Worm (Caenorhabditis elegans) whole organism, young adult: ENCODE measurements around the gene F14H8.5.
A peak's percentile ranks its signal among the peaks of the same experiment; 100 is the strongest.

Experiments
- B0336.3 ChIP-seq: fragments of 200-800 bp; sonication (Bioruptor generic); IDR thresholded peaks from 2 replicates; pipeline ENCODE4 v1.3.6; 2022; ENCODE audit warnings: missing genetic modification characterization, missing compliant biosample characterization
- F22D6.2 ChIP-seq: sonication (generic microtip); optimal IDR thresholded peaks from 2 replicates; lab custom pipeline; 2016; ENCODE audit warnings: mild to moderate bottlenecking, missing genetic modification characterization, missing compliant biosample characterization
- F39B2.1 ChIP-seq: fragments of 200-800 bp; sonication (Bioruptor generic); IDR thresholded peaks from 2 replicates; pipeline ENCODE4 v1.3.6; 2022; ENCODE audit warnings: missing genetic modification reagents, missing genetic modification characterization, missing compliant biosample characterization
- F57A8.1 ChIP-seq: fragments of 200-800 bp; sonication (Bioruptor generic); optimal IDR thresholded peaks from 2 replicates; lab custom pipeline; 2018; ENCODE audit warnings: mild to moderate bottlenecking, missing genetic modification characterization, moderate library complexity, missing compliant biosample characterization
- F57C9.4 ChIP-seq: sonication (generic microtip); optimal IDR thresholded peaks from 2 replicates; lab custom pipeline; 2017; ENCODE audit warnings: mild to moderate bottlenecking, missing genetic modification characterization, missing compliant biosample characterization
- T07F8.4 ChIP-seq: sonication (generic microtip); optimal IDR thresholded peaks from 2 replicates; lab custom pipeline; 2016; ENCODE audit warnings: mild to moderate bottlenecking, missing genetic modification characterization, moderate library complexity, missing compliant biosample characterization
- Y95B8A.8 ChIP-seq: fragments of 200-800 bp; sonication (Bioruptor generic); IDR thresholded peaks from 2 replicates; pipeline ENCODE4 v1.3.6; 2022; ENCODE audit warnings: missing genetic modification reagents, missing genetic modification characterization, missing compliant biosample characterization
- akir-1 ChIP-seq: fragments of 200-800 bp; sonication (Bioruptor generic); optimal IDR thresholded peaks from 2 replicates; lab custom pipeline; 2018; ENCODE audit warnings: mild to moderate bottlenecking, missing genetic modification characterization, moderate library complexity, missing compliant biosample characterization
- atf-7 ChIP-seq: sonication (generic microtip); optimal IDR thresholded peaks from 2 replicates; lab custom pipeline; 2017; ENCODE audit warnings: mild to moderate bottlenecking, missing genetic modification characterization, missing compliant biosample characterization
- athp-1 ChIP-seq: sonication (generic microtip); optimal IDR thresholded peaks from 2 replicates; lab custom pipeline; 2017; ENCODE audit warnings: mild to moderate bottlenecking, missing genetic modification characterization, missing compliant biosample characterization
- attf-3 ChIP-seq: fragments of 200-800 bp; sonication (Bioruptor generic); conservative IDR thresholded peaks from 2 replicates; pipeline ENCODE4 v1.3.6; 2022; ENCODE audit warnings: missing genetic modification reagents, missing genetic modification characterization, missing compliant biosample characterization
- bed-2 ChIP-seq: fragments of 200-800 bp; sonication (Bioruptor generic); IDR thresholded peaks from 2 replicates; pipeline ENCODE4 v1.3.6; 2022; ENCODE audit warnings: missing genetic modification reagents, missing genetic modification characterization, missing compliant biosample characterization
- ccch-3 ChIP-seq: fragments of 200-800 bp; sonication (Bioruptor generic); optimal IDR thresholded peaks from 2 replicates; lab custom pipeline; 2018; ENCODE audit warnings: mild to moderate bottlenecking, missing genetic modification characterization, missing compliant biosample characterization
- cebp-1 ChIP-seq, 2 experiments: fragments of 200-800 bp in 1 of 2; sonication (Bioruptor generic) in 1 of 2; sonication (generic microtip) in 1 of 2; IDR thresholded peaks in 1 of 2; optimal IDR thresholded peaks in 1 of 2; 2 replicates each; pipeline versions ENCODE4 v1.3.6 to Lab custom; 2017 to 2022; ENCODE audit warnings: missing compliant biosample characterization in 2 of 2, missing genetic modification characterization in 2 of 2, mild to moderate bottlenecking in 1 of 2, missing genetic modification reagents in 1 of 2, moderate library complexity in 1 of 2
- ceh-27 ChIP-seq: fragments of 200-800 bp; sonication (Bioruptor generic); optimal IDR thresholded peaks from 2 replicates; lab custom pipeline; 2018; ENCODE audit warnings: mild to moderate bottlenecking, missing genetic modification characterization, moderate library complexity, missing compliant biosample characterization
- ceh-40 ChIP-seq: fragments of 200-800 bp; sonication (Bioruptor generic); IDR thresholded peaks from 2 replicates; pipeline ENCODE4 v1.3.6; 2022; ENCODE audit warnings: missing genetic modification characterization, missing compliant biosample characterization
- ceh-91 ChIP-seq: fragments of 200-800 bp; sonication (Bioruptor generic); IDR thresholded peaks from 2 replicates; pipeline ENCODE4 v1.3.6; 2022; ENCODE audit warnings: missing genetic modification reagents, missing genetic modification characterization, missing compliant biosample characterization
- efl-1 ChIP-seq: fragments of 150-350 bp; optimal IDR thresholded peaks from 2 replicates; lab custom pipeline; 2014; ENCODE audit warnings: missing biosample characterization, missing genetic modification reagents, missing genetic modification characterization
- egl-18 ChIP-seq: fragments of 200-800 bp; sonication (Bioruptor generic); IDR thresholded peaks from 2 replicates; pipeline ENCODE4 v1.3.6; 2022; ENCODE audit warnings: missing genetic modification reagents, missing genetic modification characterization, missing compliant biosample characterization
- egrh-3 ChIP-seq: fragments of 200-800 bp; sonication (Bioruptor generic); IDR thresholded peaks from 2 replicates; pipeline ENCODE4 v1.3.6; 2022; ENCODE audit warnings: missing genetic modification reagents, missing genetic modification characterization, missing compliant biosample characterization
- fkh-3 ChIP-seq: sonication (generic microtip); optimal IDR thresholded peaks from 2 replicates; lab custom pipeline; 2016; ENCODE audit warnings: mild to moderate bottlenecking, missing genetic modification characterization, missing compliant biosample characterization
- hsf-1 ChIP-seq: fragments of 200-800 bp; sonication (Bioruptor generic); IDR thresholded peaks from 2 replicates; pipeline ENCODE4 v1.3.6; 2022; ENCODE audit warnings: missing genetic modification reagents, missing genetic modification characterization, missing compliant biosample characterization
- let-607 ChIP-seq, 2 experiments: fragments of 200-800 bp in 1 of 2; sonication (Bioruptor generic) in 1 of 2; sonication (generic microtip) in 1 of 2; optimal IDR thresholded peaks; 2 replicates each; lab custom pipeline; 2016 to 2018; ENCODE audit warnings: mild to moderate bottlenecking in 2 of 2, missing compliant biosample characterization in 2 of 2, missing genetic modification characterization in 2 of 2, moderate library complexity in 2 of 2, missing genotype in 1 of 2
- lin-26 ChIP-seq: fragments of 200-800 bp; sonication (Bioruptor generic); IDR thresholded peaks from 2 replicates; pipeline ENCODE4 v1.3.6; 2022; ENCODE audit warnings: missing genetic modification reagents, missing genetic modification characterization, missing compliant biosample characterization
- lin-35 ChIP-seq, 3 experiments: fragments of 150-350 bp in 2 of 3; sonication (generic microtip) in 1 of 3; optimal IDR thresholded peaks; 2 replicates each; lab custom pipeline; 2014 to 2018; ENCODE audit warnings: missing biosample characterization in 3 of 3, missing genetic modification characterization in 3 of 3, missing genetic modification reagents in 3 of 3
- lin-40 ChIP-seq: sonication (generic microtip); optimal IDR thresholded peaks from 2 replicates; lab custom pipeline; 2016; ENCODE audit warnings: missing genetic modification characterization, mild to moderate bottlenecking, missing compliant biosample characterization, missing genotype, missing genetic modification reagents
- lin-54 ChIP-seq: fragments of 200-800 bp; sonication (Bioruptor generic); optimal IDR thresholded peaks from 2 replicates; lab custom pipeline; 2018; ENCODE audit warnings: mild to moderate bottlenecking, missing genetic modification characterization, missing compliant biosample characterization
- lsl-1 ChIP-seq: fragments of 200-800 bp; sonication (Bioruptor generic); optimal IDR thresholded peaks from 2 replicates; lab custom pipeline; 2018; ENCODE audit warnings: mild to moderate bottlenecking, missing genetic modification characterization, moderate library complexity, missing compliant biosample characterization
- madf-10 ChIP-seq: sonication (generic microtip); optimal IDR thresholded peaks from 2 replicates; lab custom pipeline; 2016; ENCODE audit warnings: mild to moderate bottlenecking, missing genetic modification characterization, missing compliant biosample characterization
- madf-3 ChIP-seq: fragments of 200-800 bp; sonication (Bioruptor generic); IDR thresholded peaks from 2 replicates; pipeline ENCODE4 v1.3.6; 2022; ENCODE audit warnings: missing genetic modification reagents, missing genetic modification characterization, missing compliant biosample characterization
- madf-8 ChIP-seq: fragments of 200-800 bp; sonication (Bioruptor generic); conservative IDR thresholded peaks from 2 replicates; pipeline ENCODE4 v1.3.6; 2022; ENCODE audit warnings: missing genetic modification reagents, missing genetic modification characterization, missing compliant biosample characterization
- mcd-1 ChIP-seq: fragments of 200-800 bp; sonication (Bioruptor generic); IDR thresholded peaks from 2 replicates; pipeline ENCODE4 v1.3.6; 2022; ENCODE audit warnings: missing genetic modification reagents, missing genetic modification characterization, missing compliant biosample characterization
- mel-28 ChIP-seq: sonication (generic microtip); optimal IDR thresholded peaks from 2 replicates; lab custom pipeline; 2016; ENCODE audit warnings: borderline replicate concordance, mild to moderate bottlenecking, missing genetic modification characterization, missing compliant biosample characterization
- mes-4 ChIP-seq: sonication (generic microtip); optimal IDR thresholded peaks from 2 replicates; lab custom pipeline; 2016; ENCODE audit warnings: missing genotype, missing genetic modification characterization, missing compliant biosample characterization
- mxl-1 ChIP-seq: sonication (generic microtip); optimal IDR thresholded peaks from 2 replicates; lab custom pipeline; 2016; ENCODE audit warnings: missing genetic modification characterization, missing compliant biosample characterization
- nhr-179 ChIP-seq: sonication (generic microtip); optimal IDR thresholded peaks from 2 replicates; lab custom pipeline; 2016; ENCODE audit warnings: mild to moderate bottlenecking, missing genetic modification characterization, missing compliant biosample characterization
- nhr-80 ChIP-seq: sonication (generic microtip); optimal IDR thresholded peaks from 2 replicates; lab custom pipeline; 2016; ENCODE audit warnings: missing genetic modification characterization, missing compliant biosample characterization
- pha-4 ChIP-seq: fragments of 150-350 bp; sonication (generic microtip); optimal IDR thresholded peaks from 2 replicates; lab custom pipeline; 2014; ENCODE audit warnings: missing biosample characterization, missing genetic modification reagents, missing genetic modification characterization
- repo-1 ChIP-seq: sonication (generic microtip); optimal IDR thresholded peaks from 2 replicates; lab custom pipeline; 2017; ENCODE audit warnings: mild to moderate bottlenecking, missing genetic modification characterization, missing compliant biosample characterization
- sdz-38 ChIP-seq: sonication (generic microtip); optimal IDR thresholded peaks from 2 replicates; lab custom pipeline; 2016; ENCODE audit warnings: missing genotype, missing genetic modification characterization, missing compliant biosample characterization
- sea-2 ChIP-seq: fragments of 200-800 bp; sonication (Bioruptor generic); IDR thresholded peaks from 2 replicates; pipeline ENCODE4 v1.3.6; 2022; ENCODE audit warnings: missing genetic modification characterization, missing compliant biosample characterization
- snpc-1.1 ChIP-seq: sonication (generic microtip); optimal IDR thresholded peaks from 2 replicates; lab custom pipeline; 2017; ENCODE audit warnings: missing genetic modification characterization, mild to moderate bottlenecking, missing compliant biosample characterization, antibody characterized with exemption, moderate library complexity, missing genotype, missing genetic modification reagents; ENCODE audit not compliant: insufficient read depth
- tbp1 ChIP-seq: fragments of 200-800 bp; sonication (Bioruptor generic); optimal IDR thresholded peaks from 2 replicates; lab custom pipeline; 2018; ENCODE audit warnings: mild to moderate bottlenecking, missing genetic modification characterization, missing compliant biosample characterization
- unc-130 ChIP-seq: sonication (generic microtip); optimal IDR thresholded peaks from 2 replicates; lab custom pipeline; 2016; ENCODE audit warnings: missing genetic modification reagents, missing genetic modification characterization, missing compliant biosample characterization
- zim-3 ChIP-seq: sonication (generic microtip); optimal IDR thresholded peaks from 2 replicates; lab custom pipeline; 2017; ENCODE audit warnings: mild to moderate bottlenecking, missing genetic modification characterization, moderate library complexity, missing compliant biosample characterization
- ztf-18 ChIP-seq: sonication (generic microtip); optimal IDR thresholded peaks from 2 replicates; lab custom pipeline; 2016; ENCODE audit warnings: missing genotype, mild to moderate bottlenecking, missing genetic modification characterization, missing compliant biosample characterization
- ztf-22 ChIP-seq: fragments of 200-800 bp; sonication (Bioruptor generic); optimal IDR thresholded peaks from 2 replicates; lab custom pipeline; 2018; ENCODE audit warnings: mild to moderate bottlenecking, missing genetic modification characterization, moderate library complexity, missing compliant biosample characterization
- ztf-26 ChIP-seq: sonication (generic microtip); optimal IDR thresholded peaks from 2 replicates; lab custom pipeline; 2017; ENCODE audit warnings: missing genetic modification characterization, missing compliant biosample characterization
- ztf-28 ChIP-seq: fragments of 200-800 bp; sonication (Bioruptor generic); IDR thresholded peaks from 2 replicates; pipeline ENCODE4 v1.3.6; 2022; ENCODE audit warnings: missing genetic modification reagents, missing genetic modification characterization, missing compliant biosample characterization

Gene F14H8.5

DNA sequence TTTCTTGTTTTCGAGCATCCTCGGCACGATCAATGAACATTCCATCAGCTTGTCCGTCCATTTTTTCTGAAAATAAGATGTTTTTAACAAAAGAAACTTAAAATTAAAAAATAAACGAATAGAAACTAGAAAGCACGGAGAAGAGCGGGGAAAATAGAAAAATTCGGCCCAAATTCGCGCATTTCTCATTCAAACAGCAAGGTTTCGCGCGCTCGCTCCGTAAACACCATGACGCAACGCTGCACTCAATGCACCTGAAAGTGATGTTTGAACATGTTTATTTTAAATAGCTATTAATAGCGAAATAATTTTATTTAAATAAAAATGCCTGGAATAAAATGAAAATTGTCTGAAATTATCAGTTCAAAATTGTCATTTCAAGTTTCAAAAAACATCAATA is 38.7 kb downstream of the F14H8.5 start, which contains the start of the genes mcm-3 and C25D7.15 (continued):
- TF ChIP-seq repo-1 (tag; lab: Kevin White, UChicago) (no peak), F22D6.2 (no peak), nhr-80 (tag; lab: Kevin White, UChicago) (no peak), B0336.3 (GFP tag; lab: Robert Waterston, UW) (peak; percentile 50; the same call in 1 of the 2 replicates), cebp-1 (GFP tag; IDR thresholded peaks at IDR 0.05; lab: Robert Waterston, UW) (no peak), cebp-1 (tag; optimal IDR thresholded peaks at IDR 0.05; lab: Kevin White, UChicago) (peak; percentile 6), ztf-28 (no peak), madf-3 (GFP tag; lab: Robert Waterston, UW) (peak; percentile 78; the same call in 1 of the 2 replicates), nhr-179 (tag; lab: Kevin White, UChicago) (no peak), mcd-1 (peak; percentile 49), egl-18 (GFP tag; lab: Robert Waterston, UW) (no peak), ztf-22 (GFP tag; lab: Kevin White, UChicago) (no peak), bed-2 (GFP tag; lab: Robert Waterston, UW) (no peak), mel-28 (tag; lab: Kevin White, UChicago) (no peak), sea-2 (no peak), sdz-38 (no peak), lin-40 (tag; lab: Kevin White, UChicago) (no peak), madf-10 (tag; lab: Kevin White, UChicago) (no peak), lin-54 (GFP tag; lab: Kevin White, UChicago) (peak; percentile 80), efl-1 (GFP tag; lab: Kevin White, UChicago) (peak; percentile 96), ceh-91 (GFP tag; lab: Robert Waterston, UW) (peak; percentile 89), tbp1 (GFP tag; lab: Kevin White, UChicago) (peak; percentile 55), athp-1 (tag; lab: Kevin White, UChicago) (no peak), ceh-27 (GFP tag; lab: Kevin White, UChicago) (no peak), attf-3 (0 out of 2 replicates have a peak, but pooled peaks have one; percentile 42), pha-4 (no peak), Y95B8A.8 (peak; percentile 61; the same call in 1 of the 2 replicates), ztf-26 (tag; lab: Kevin White, UChicago) (no peak), unc-130 (GFP tag; lab: Kevin White, UChicago) (peak; percentile 0), madf-8 (GFP tag; lab: Robert Waterston, UW) (peak; percentile 90), akir-1 (GFP tag; lab: Kevin White, UChicago) (no peak), atf-7 (tag; lab: Kevin White, UChicago) (no peak), lsl-1 (GFP tag; lab: Kevin White, UChicago) (peak; percentile 78), egrh-3 (no peak), ccch-3 (GFP tag; lab: Kevin White, UChicago) (no peak), F39B2.1 (GFP tag; lab: Robert Waterston, UW) (no peak), hsf-1 (peak; percentile 87), F57C9.4 (tag; lab: Kevin White, UChicago) (no peak), let-607 (tag; optimal IDR thresholded peaks at IDR 0.05; lab: Kevin White, UChicago) (no peak), T07F8.4 (tag; lab: Kevin White, UChicago) (no peak), lin-35 (GFP tag; optimal IDR thresholded peaks at IDR 0.05; lab: Kevin White, UChicago) (peak in 2 of 3 experiments; percentile 45 to 62), mxl-1 (tag; lab: Kevin White, UChicago) (no peak), snpc-1.1 (tag; lab: Kevin White, UChicago) (peak; percentile 46), F57A8.1 (no peak), fkh-3 (tag; lab: Kevin White, UChicago) (no peak), ztf-18 (peak; percentile 7), lin-26 (GFP tag; lab: Robert Waterston, UW) (no peak), zim-3 (no peak), mes-4 (tag; lab: Kevin White, UChicago) (no peak), ceh-40 (GFP tag; lab: Robert Waterston, UW) (no peak)
